Fruit fly (Drosophila melanogaster): ENCODE measurements around the gene CG31251.

Gene CG31251

DNA sequence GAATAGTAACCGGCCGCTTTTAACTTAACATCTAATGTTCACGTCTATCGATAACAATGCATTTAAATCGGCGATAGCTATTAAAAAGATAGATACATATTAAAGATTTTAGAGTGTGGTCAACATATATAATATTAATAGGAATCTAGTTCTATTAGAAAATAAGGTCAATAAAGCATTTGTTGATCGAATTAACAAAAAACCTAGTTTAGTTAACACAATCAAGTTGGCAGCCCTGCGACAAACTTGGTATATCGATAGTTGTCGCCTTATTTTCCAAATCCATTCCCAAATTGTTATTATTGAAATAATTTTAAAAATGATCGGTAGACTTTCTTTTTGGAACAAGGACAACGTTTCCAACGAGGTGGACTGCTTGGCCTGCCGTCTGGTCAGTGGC, at the start of gene CG31251, which contains the start of gene CG31360 (continued):
- TF ChIP-seq Xbp1 (GFP tag; optimal IDR thresholded peaks at IDR 0.05) (no peak), CG18011 (GFP tag; optimal IDR thresholded peaks at IDR 0.05) (no peak), CG10979 (tag; optimal IDR thresholded peaks at IDR 0.05) (no peak), CG2202 (tag; optimal IDR thresholded peaks at IDR 0.05) (no peak), CG1792 (GFP tag; optimal IDR thresholded peaks at IDR 0.05) (no peak), Pdp1 (GFP tag; optimal IDR thresholded peaks at IDR 0.05) (no peak), CG2875 (GFP tag; optimal IDR thresholded peaks at IDR 0.05) (no peak), CG7928 (GFP tag; optimal IDR thresholded peaks at IDR 0.05) (no peak), Mrtf (GFP tag; IDR thresholded peaks at IDR 0.05) (no peak), mirr (GFP tag; optimal IDR thresholded peaks at IDR 0.05) (no peak), HLH54F (GFP tag; optimal IDR thresholded peaks at IDR 0.05) (no peak), Gug (GFP tag; IDR thresholded peaks at IDR 0.05) (no peak), CG15696 (tag; optimal IDR thresholded peaks at IDR 0.05) (no peak), CG8924 (tag; optimal IDR thresholded peaks at IDR 0.05) (no peak), trh (GFP tag; optimal IDR thresholded peaks at IDR 0.05) (no peak), slou (GFP tag; optimal IDR thresholded peaks at IDR 0.05) (no peak), CG11695 (GFP tag; IDR thresholded peaks at IDR 0.05) (no peak), CG12659 (GFP tag; optimal IDR thresholded peaks at IDR 0.05) (peak; percentile 51), esg (GFP tag; conservative IDR thresholded peaks at IDR 0.05) (no peak), CrebB (tag; optimal IDR thresholded peaks at IDR 0.05) (no peak), PHDP (tag; optimal IDR thresholded peaks at IDR 0.05) (peak; percentile 3), al (GFP tag; IDR thresholded peaks at IDR 0.05) (no peak), Nf-YA (GFP tag; IDR thresholded peaks at IDR 0.05) (no peak), z (GFP tag; IDR thresholded peaks at IDR 0.05) (no peak), org-1 (GFP tag; optimal IDR thresholded peaks at IDR 0.05) (no peak), Dp (GFP tag; optimal IDR thresholded peaks at IDR 0.05) (peak; percentile 37), ewg (GFP tag; optimal IDR thresholded peaks at IDR 0.05) (no peak), tap (tag; optimal IDR thresholded peaks at IDR 0.05) (no peak), pum (GFP tag; optimal IDR thresholded peaks at IDR 0.05) (no peak), lbe (GFP tag; optimal IDR thresholded peaks at IDR 0.05) (peak; percentile 57), CG10274 (GFP tag; optimal IDR thresholded peaks at IDR 0.05) (no peak), CG7745 (tag; optimal IDR thresholded peaks at IDR 0.05) (no peak), CG4617 (GFP tag; optimal IDR thresholded peaks at IDR 0.05; ENCODE audit: borderline replicate concordance) (peak; percentile 9), Atf-2 (GFP tag; optimal IDR thresholded peaks at IDR 0.05) (no peak), Doc3 (GFP tag; IDR thresholded peaks at IDR 0.05; ENCODE audit: partially characterized antibody) (peak; percentile 91), Hmx (GFP tag; optimal IDR thresholded peaks at IDR 0.05) (no peak), CG4360 (GFP tag; IDR thresholded peaks at IDR 0.05) (no peak), Jarid2 (GFP tag; optimal IDR thresholded peaks at IDR 0.05) (no peak), CG14050 (GFP tag; IDR thresholded peaks at IDR 0.05) (no peak), Usf (GFP tag; optimal IDR thresholded peaks at IDR 0.05) (no peak), toy (GFP tag; IDR thresholded peaks at IDR 0.05) (no peak), eyg (GFP tag; optimal IDR thresholded peaks at IDR 0.05) (no peak), CG9932 (GFP tag; IDR thresholded peaks at IDR 0.05) (no peak), Hsf (GFP tag; optimal IDR thresholded peaks at IDR 0.05) (peak; percentile 7), btn (GFP tag; optimal IDR thresholded peaks at IDR 0.05) (no peak), unpg (GFP tag; optimal IDR thresholded peaks at IDR 0.05) (no peak), CG17568 (GFP tag; optimal IDR thresholded peaks at IDR 0.05) (no peak), Opbp (GFP tag; IDR thresholded peaks at IDR 0.05; ENCODE audit: partially characterized antibody) (peak; percentile 56; the same call in 1 of the 3 replicates), disco-r (GFP tag; optimal IDR thresholded peaks at IDR 0.05) (no peak), Meics (GFP tag; optimal IDR thresholded peaks at IDR 0.05) (no peak), CG6175 (GFP tag; IDR thresholded peaks at IDR 0.05) (no peak), CG12299 (tag; optimal IDR thresholded peaks at IDR 0.05) (no peak)
